Fruit fly (Drosophila melanogaster): ENCODE data around the gene CG13078.

DNA sequence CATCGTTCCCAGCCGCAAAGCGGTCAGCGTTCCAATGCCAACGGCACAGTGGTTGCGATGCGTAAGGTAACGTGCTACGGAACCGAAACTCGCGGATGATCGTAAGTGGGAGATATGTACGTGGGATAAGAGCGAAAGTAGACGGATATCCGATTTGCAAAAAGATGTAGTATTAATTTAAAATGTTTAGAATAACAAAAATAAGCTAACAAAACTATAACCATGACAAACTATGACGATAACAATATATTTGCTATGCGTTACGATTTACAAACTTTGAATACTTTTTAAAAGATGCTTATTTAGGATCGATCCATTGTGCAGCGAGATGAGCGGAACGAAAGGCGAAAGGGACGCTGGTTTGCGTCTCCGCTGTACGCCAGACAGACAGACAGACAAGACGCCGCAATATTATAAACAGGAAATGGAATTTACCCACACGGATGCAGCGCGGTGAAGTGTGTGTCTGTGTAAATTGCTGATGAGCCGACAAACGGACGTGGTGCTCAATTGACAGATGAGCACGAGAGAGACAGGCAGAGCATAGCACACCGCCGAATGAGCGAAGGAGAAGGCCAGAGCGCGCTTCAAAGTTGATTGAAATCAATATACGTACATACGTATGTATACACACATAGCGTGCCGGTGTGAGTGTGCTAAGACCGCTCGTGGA, 12.0 kb downstream of the CG13078 start:
- TF ChIP-seq CG3032 (tag; optimal IDR thresholded peaks at IDR 0.05), result peak; percentile 96
- TF ChIP-seq CG1621 (tag; optimal IDR thresholded peaks at IDR 0.05), result peak; percentile 98
- TF ChIP-seq Ets21C (GFP tag; optimal IDR thresholded peaks at IDR 0.05), result peak; percentile 95
- peak; percentile 99 for TF ChIP-seq Eip78C (GFP tag)
- TF ChIP-seq spab (GFP tag; optimal IDR thresholded peaks at IDR 0.05), result peak; percentile 95
- TF ChIP-seq Lpt (GFP tag; optimal IDR thresholded peaks at IDR 0.05), result peak; percentile 93

Data from whole organism, prepupa.